Fruit fly (Drosophila melanogaster) whole organism, pupa: ENCODE results near the gene CG9396.

Experiments
- CG10348 ChIP-seq: fragments of 200-800 bp; sonication (Bioruptor generic); IDR thresholded peaks from 2 replicates; pipeline ENCODE4 v1.3.6; 2022; ENCODE audit warnings: missing biosample characterization, missing genetic modification characterization
- CG32121 ChIP-seq: fragments of 200-800 bp; sonication (Bioruptor generic); IDR thresholded peaks from 2 replicates; pipeline ENCODE4 v1.3.6; 2022; ENCODE audit warnings: missing biosample characterization, missing genetic modification characterization
- CG34367 ChIP-seq: fragments of 200-800 bp; sonication (Bioruptor generic); optimal IDR thresholded peaks from 2 replicates; lab custom pipeline; 2018; ENCODE audit warnings: missing biosample characterization, mild to moderate bottlenecking, missing genetic modification characterization
- CG4496 ChIP-seq: fragments of 200-800 bp; sonication (Bioruptor generic); IDR thresholded peaks from 3 replicates; pipeline ENCODE4 v1.3.6; 2022; ENCODE audit warnings: missing biosample characterization, missing genetic modification characterization
- CG8301 ChIP-seq: fragments of 200-800 bp; sonication (Bioruptor generic); optimal IDR thresholded peaks from 2 replicates; lab custom pipeline; 2018; ENCODE audit warnings: missing biosample characterization, mild to moderate bottlenecking, missing genetic modification characterization
- D1 ChIP-seq: fragments of 200-800 bp; sonication (Bioruptor generic); optimal IDR thresholded peaks from 2 replicates; lab custom pipeline; 2018; ENCODE audit warnings: missing biosample characterization, mild to moderate bottlenecking, missing genetic modification characterization, moderate library complexity
- Ets98B ChIP-seq: fragments of 200-800 bp; sonication (Bioruptor generic); IDR thresholded peaks from 2 replicates; pipeline ENCODE4 v1.3.6; 2022; ENCODE audit warnings: missing biosample characterization, missing genetic modification characterization
- Pif1A ChIP-seq: fragments of 200-800 bp; sonication (Bioruptor generic); optimal IDR thresholded peaks from 3 replicates; lab custom pipeline; 2016; ENCODE audit warnings: missing biosample characterization, missing genetic modification characterization
- fd96Ca ChIP-seq: fragments of 200-800 bp; sonication (Bioruptor generic); IDR thresholded peaks from 3 replicates; pipeline ENCODE4 v1.3.6; 2022; ENCODE audit warnings: missing biosample characterization, missing genetic modification characterization
- gl ChIP-seq: fragments of 200-800 bp; sonication (Bioruptor generic); optimal IDR thresholded peaks from 2 replicates; lab custom pipeline; 2018; ENCODE audit warnings: missing biosample characterization, mild to moderate bottlenecking, missing genetic modification characterization
- rn ChIP-seq: fragments of 200-800 bp; sonication (Bioruptor generic); IDR thresholded peaks from 2 replicates; pipeline ENCODE4 v1.3.6; 2022; ENCODE audit warnings: missing biosample characterization, missing genetic modification characterization

dm6 chr3R:9620278-9620677 is 48.9 kb upstream of the CG9396 start:
- TF ChIP-seq Pif1A (no peak), CG4496 (GFP tag; lab: Robert Waterston, UW) (no peak), CG32121 (no peak), rn (GFP tag; lab: Robert Waterston, UW) (no peak), CG8301 (tag; lab: Kevin White, UChicago) (no peak), CG34367 (no peak), fd96Ca (GFP tag; lab: Robert Waterston, UW) (no peak), Ets98B (GFP tag; lab: Robert Waterston, UW) (no peak), gl (tag; lab: Kevin White, UChicago) (no peak), CG10348 (GFP tag; lab: Robert Waterston, UW) (no peak), D1 (tag; lab: Kevin White, UChicago) (no peak)
